Fruit fly (Drosophila melanogaster) Kc167 (cell line): ENCODE data around the gene rb.

Experiments used
- Myc ChIP-seq: fragments of >200 bp; optimal IDR thresholded peaks from 2 replicates; lab custom pipeline; 2017; ENCODE audit warnings: missing external identifiers
- h ChIP-seq: fragments of >200 bp; optimal IDR thresholded peaks from 3 replicates; lab custom pipeline; 2018; ENCODE audit warnings: missing external identifiers
- insv ChIP-seq: fragments of >200 bp; optimal IDR thresholded peaks from 3 replicates; lab custom pipeline; 2018; ENCODE audit warnings: missing external identifiers
- psq ChIP-seq: fragments of >200 bp; optimal IDR thresholded peaks from 2 replicates; lab custom pipeline; 2017; ENCODE audit warnings: missing external identifiers
- ttk ChIP-seq: sonication (Bioruptor generic); optimal IDR thresholded peaks from 2 replicates; lab custom pipeline; 2017; ENCODE audit warnings: missing external identifiers

dm6 chrX:4540430-4540932 lies at the start of gene rb, which contains the start of gene CHOp24:
- no peak for TF ChIP-seq h (lab: Kevin White, UChicago)
- no peak for TF ChIP-seq insv
- no peak for TF ChIP-seq psq (lab: Kevin White, UChicago)
- no peak for TF ChIP-seq Myc (lab: Kevin White, UChicago)
- no peak for TF ChIP-seq ttk (lab: Kevin White, UChicago)
